Worm (Caenorhabditis elegans): ENCODE data around the gene dcap-1.

ce11 chrIV:1065569-1065968, 11.0 kb upstream of the dcap-1 start:
- no peak for TF ChIP-seq fkh-2 (tag; optimal IDR thresholded peaks at IDR 0.05)
- no peak for TF ChIP-seq nhr-28 (tag; optimal IDR thresholded peaks at IDR 0.05)
- TF ChIP-seq zag-1 (tag; optimal IDR thresholded peaks at IDR 0.05) = no peak
- TF ChIP-seq nhr-12 (tag; optimal IDR thresholded peaks at IDR 0.05) = no peak
- no peak for TF ChIP-seq unc-62 (GFP tag; optimal IDR thresholded peaks at IDR 0.05)
- peak; percentile 3 for TF ChIP-seq lin-39 (tag; optimal IDR thresholded peaks at IDR 0.05)
- TF ChIP-seq fkh-10 (GFP tag; optimal IDR thresholded peaks at IDR 0.05) = no peak
- no peak for TF ChIP-seq ceh-82 (tag; optimal IDR thresholded peaks at IDR 0.05)

All from whole organism, L3 larva.